Fruit fly (Drosophila melanogaster): ENCODE data around the gene CG1142.

DNA sequence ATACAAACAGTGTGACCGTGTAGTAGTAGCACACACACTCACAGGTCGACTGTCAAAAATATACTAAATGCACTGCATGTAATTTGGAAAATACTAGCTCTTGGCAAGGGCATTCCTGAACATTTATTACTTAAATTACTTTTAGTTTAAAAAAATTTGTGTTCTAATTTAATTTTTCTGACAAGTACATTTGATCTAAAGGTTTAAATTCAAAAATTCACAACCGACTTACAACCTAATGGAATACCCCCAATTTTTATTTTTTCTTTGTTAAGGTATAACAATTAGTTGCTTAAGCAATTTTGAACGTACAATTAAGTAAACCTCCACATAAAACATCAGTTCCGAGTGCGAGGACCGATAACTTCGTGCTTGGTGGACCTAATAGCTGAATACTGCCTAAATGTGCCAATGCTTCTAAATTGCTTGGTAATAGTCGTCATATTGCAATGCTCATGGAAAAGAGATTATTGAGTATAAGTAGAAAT is at the start of gene CG1142:
- no peak for TF ChIP-seq CTCF (optimal IDR thresholded peaks at IDR 0.05)
- TF ChIP-seq CG8478 (optimal IDR thresholded peaks at IDR 0.05), result no peak

Data from S2 (cell line).